Worm (Caenorhabditis elegans) whole organism, L2 larva: ENCODE data around the gene T09A5.5.

Source experiments
- ZK546.5 ChIP-seq: sonication (generic microtip); optimal IDR thresholded peaks from 2 replicates; lab custom pipeline; 2017; ENCODE audit warnings: missing biosample characterization, missing genetic modification characterization
- ceh-16 ChIP-seq: fragments of 150-350 bp; optimal IDR thresholded peaks from 2 replicates; lab custom pipeline; 2014; ENCODE audit warnings: missing biosample characterization, missing genetic modification characterization
- elt-1 ChIP-seq: fragments of 150-350 bp; optimal IDR thresholded peaks from 2 replicates; lab custom pipeline; 2014; ENCODE audit warnings: missing biosample characterization, missing genetic modification characterization
- mab-5 ChIP-seq: fragments of 150-350 bp; optimal IDR thresholded peaks from 2 replicates; lab custom pipeline; 2014; ENCODE audit warnings: missing biosample characterization, missing genetic modification characterization
- nhr-25 ChIP-seq: fragments of 150-350 bp; sonication (generic microtip); optimal IDR thresholded peaks from 3 replicates; lab custom pipeline; 2014; ENCODE audit warnings: missing biosample characterization, missing genetic modification characterization
- nhr-6 ChIP-seq: fragments of 150-350 bp; optimal IDR thresholded peaks from 2 replicates; lab custom pipeline; 2014; ENCODE audit warnings: missing biosample characterization, missing genetic modification characterization
- unc-55 ChIP-seq: fragments of 150-350 bp; sonication (generic microtip); optimal IDR thresholded peaks from 3 replicates; lab custom pipeline; 2014; ENCODE audit warnings: missing biosample characterization, missing genetic modification reagents, missing genetic modification characterization
- ztf-1 ChIP-seq: fragments of 200-800 bp; sonication (Bioruptor generic); conservative IDR thresholded peaks from 2 replicates; pipeline ENCODE4 v1.3.6; 2022; ENCODE audit warnings: missing genetic modification characterization, missing compliant biosample characterization

Gene T09A5.5

ce11 chrII:7803174-7803573 is 50.4 kb downstream of the T09A5.5 start:
- no peak for TF ChIP-seq unc-55 (GFP tag; lab: Kevin White, UChicago)
- no peak for TF ChIP-seq nhr-6
- TF ChIP-seq ceh-16 = peak; percentile 85
- no peak for TF ChIP-seq ztf-1 (GFP tag; lab: Robert Waterston, UW)
- no peak for TF ChIP-seq mab-5 (tag; lab: Kevin White, UChicago)
- TF ChIP-seq nhr-25 (tag; lab: Kevin White, UChicago) = peak; percentile 8
- no peak for TF ChIP-seq ZK546.5 (tag; lab: Kevin White, UChicago)
- TF ChIP-seq elt-1 (tag; lab: Kevin White, UChicago) = peak; percentile 17
